Worm (Caenorhabditis elegans) whole organism, L4/young adult: ENCODE results near the gene lim-4.

Source experiments
- W03F9.2 ChIP-seq: fragments of 150-350 bp; optimal IDR thresholded peaks from 2 replicates; lab custom pipeline; 2014; ENCODE audit warnings: missing biosample characterization, missing genetic modification characterization
- dao-5 ChIP-seq: sonication (generic microtip); optimal IDR thresholded peaks from 2 replicates; lab custom pipeline; 2016; ENCODE audit warnings: missing genotype, missing genetic modification characterization, moderate library complexity, missing compliant biosample characterization

DNA sequence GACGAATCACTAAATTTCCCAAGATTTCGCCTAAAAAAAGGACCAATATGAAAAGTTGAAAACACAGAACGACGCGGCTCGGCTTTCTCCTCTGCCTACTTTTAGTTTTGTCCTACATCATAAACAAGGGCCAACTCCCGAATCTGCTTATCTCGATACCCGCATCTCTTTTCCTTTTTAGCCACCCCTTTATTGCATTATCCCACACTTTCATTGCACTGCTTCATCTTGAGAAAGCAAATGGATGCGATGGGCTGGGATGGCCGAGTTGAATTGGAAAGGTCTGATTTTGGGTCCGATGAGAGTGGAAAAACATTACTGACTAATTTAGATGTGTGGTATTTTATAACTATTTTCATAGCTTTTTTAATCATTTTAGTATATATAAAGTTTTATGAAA, 17.6 kb downstream of the lim-4 start:
- no peak for TF ChIP-seq dao-5
- no peak for TF ChIP-seq W03F9.2 (tag; lab: Kevin White, UChicago)
